Worm (Caenorhabditis elegans) whole organism, young adult: ENCODE data around the gene F56F11.4.

Experiments
- B0261.1 ChIP-seq: sonication (generic microtip); optimal IDR thresholded peaks from 2 replicates; lab custom pipeline; 2016; ENCODE audit warnings: mild to moderate bottlenecking, missing genetic modification characterization, moderate library complexity, missing compliant biosample characterization
- B0336.3 ChIP-seq: fragments of 200-800 bp; sonication (Bioruptor generic); IDR thresholded peaks from 2 replicates; pipeline ENCODE4 v1.3.6; 2022; ENCODE audit warnings: missing genetic modification characterization, missing compliant biosample characterization
- C17E4.6 ChIP-seq: fragments of 200-800 bp; sonication (Bioruptor generic); IDR thresholded peaks from 2 replicates; pipeline ENCODE4 v1.3.6; 2022; ENCODE audit warnings: missing genetic modification reagents, missing genetic modification characterization, missing compliant biosample characterization
- F22D6.2 ChIP-seq: sonication (generic microtip); optimal IDR thresholded peaks from 2 replicates; lab custom pipeline; 2016; ENCODE audit warnings: mild to moderate bottlenecking, missing genetic modification characterization, missing compliant biosample characterization
- F23B12.7 ChIP-seq: sonication (generic microtip); optimal IDR thresholded peaks from 2 replicates; lab custom pipeline; 2017; ENCODE audit warnings: missing genetic modification characterization, mild to moderate bottlenecking, missing compliant biosample characterization, antibody characterized with exemption, moderate library complexity; ENCODE audit not compliant: insufficient read depth
- F37B4.10 ChIP-seq: fragments of 200-800 bp; sonication (Bioruptor generic); IDR thresholded peaks from 2 replicates; pipeline ENCODE4 v1.3.6; 2022; ENCODE audit warnings: missing genetic modification characterization, missing compliant biosample characterization
- F57C9.4 ChIP-seq: sonication (generic microtip); optimal IDR thresholded peaks from 2 replicates; lab custom pipeline; 2017; ENCODE audit warnings: mild to moderate bottlenecking, missing genetic modification characterization, missing compliant biosample characterization
- K11D2.4 ChIP-seq: fragments of 200-800 bp; sonication (Bioruptor generic); IDR thresholded peaks from 2 replicates; pipeline ENCODE4 v1.3.6; 2022; ENCODE audit warnings: missing genetic modification reagents, missing genetic modification characterization, missing compliant biosample characterization
- Y79H2A.3 ChIP-seq: fragments of 200-800 bp; sonication (Bioruptor generic); conservative IDR thresholded peaks from 2 replicates; pipeline ENCODE4 v1.3.6; 2022; ENCODE audit warnings: missing genetic modification reagents, missing genetic modification characterization, missing compliant biosample characterization
- akir-1 ChIP-seq: fragments of 200-800 bp; sonication (Bioruptor generic); optimal IDR thresholded peaks from 2 replicates; lab custom pipeline; 2018; ENCODE audit warnings: mild to moderate bottlenecking, missing genetic modification characterization, moderate library complexity, missing compliant biosample characterization
- ama-1 ChIP-seq, 3 experiments: fragments of 150-350 bp in 1 of 3; sonication (generic microtip) in 2 of 3; optimal IDR thresholded peaks; 2 replicates each; lab custom pipeline; 2014 to 2018; ENCODE audit warnings: missing biosample characterization in 2 of 3, missing genetic modification characterization in 2 of 3, missing genetic modification reagents in 2 of 3
- atf-7 ChIP-seq: sonication (generic microtip); optimal IDR thresholded peaks from 2 replicates; lab custom pipeline; 2017; ENCODE audit warnings: mild to moderate bottlenecking, missing genetic modification characterization, missing compliant biosample characterization
- attf-3 ChIP-seq: fragments of 200-800 bp; sonication (Bioruptor generic); conservative IDR thresholded peaks from 2 replicates; pipeline ENCODE4 v1.3.6; 2022; ENCODE audit warnings: missing genetic modification reagents, missing genetic modification characterization, missing compliant biosample characterization
- cebp-1 ChIP-seq, 2 experiments: fragments of 200-800 bp in 1 of 2; sonication (Bioruptor generic) in 1 of 2; sonication (generic microtip) in 1 of 2; IDR thresholded peaks in 1 of 2; optimal IDR thresholded peaks in 1 of 2; 2 replicates each; pipeline versions ENCODE4 v1.3.6 to Lab custom; 2017 to 2022; ENCODE audit warnings: missing compliant biosample characterization in 2 of 2, missing genetic modification characterization in 2 of 2, mild to moderate bottlenecking in 1 of 2, missing genetic modification reagents in 1 of 2, moderate library complexity in 1 of 2
- ceh-100 ChIP-seq: fragments of 200-800 bp; sonication (Bioruptor generic); IDR thresholded peaks from 2 replicates; pipeline ENCODE4 v1.3.6; 2022; ENCODE audit warnings: missing genetic modification reagents, missing genetic modification characterization, missing compliant biosample characterization
- ceh-40 ChIP-seq: fragments of 200-800 bp; sonication (Bioruptor generic); IDR thresholded peaks from 2 replicates; pipeline ENCODE4 v1.3.6; 2022; ENCODE audit warnings: missing genetic modification characterization, missing compliant biosample characterization
- ceh-58 ChIP-seq: fragments of 200-800 bp; sonication (Bioruptor generic); IDR thresholded peaks from 2 replicates; pipeline ENCODE4 v1.3.6; 2022; ENCODE audit warnings: missing genetic modification characterization, missing compliant biosample characterization
- chd-7 ChIP-seq: sonication (generic microtip); optimal IDR thresholded peaks from 2 replicates; lab custom pipeline; 2016; ENCODE audit warnings: mild to moderate bottlenecking, missing genetic modification characterization, moderate library complexity, missing compliant biosample characterization
- dpl-1 ChIP-seq: fragments of 150-350 bp; optimal IDR thresholded peaks from 2 replicates; lab custom pipeline; 2014; ENCODE audit warnings: missing biosample characterization, missing genetic modification reagents, missing genetic modification characterization
- egl-18 ChIP-seq: fragments of 200-800 bp; sonication (Bioruptor generic); IDR thresholded peaks from 2 replicates; pipeline ENCODE4 v1.3.6; 2022; ENCODE audit warnings: missing genetic modification reagents, missing genetic modification characterization, missing compliant biosample characterization
- egl-44 ChIP-seq: fragments of 200-800 bp; sonication (Bioruptor generic); IDR thresholded peaks from 2 replicates; pipeline ENCODE4 v1.3.6; 2022; ENCODE audit warnings: missing genetic modification reagents, missing genetic modification characterization, missing compliant biosample characterization
- fkh-3 ChIP-seq: sonication (generic microtip); optimal IDR thresholded peaks from 2 replicates; lab custom pipeline; 2016; ENCODE audit warnings: mild to moderate bottlenecking, missing genetic modification characterization, missing compliant biosample characterization
- him-1 ChIP-seq: sonication (generic microtip); optimal IDR thresholded peaks from 2 replicates; lab custom pipeline; 2016; ENCODE audit warnings: missing genotype, missing genetic modification reagents, missing genetic modification characterization, missing compliant biosample characterization
- let-526 ChIP-seq: fragments of 200-800 bp; sonication (Bioruptor generic); IDR thresholded peaks from 2 replicates; pipeline ENCODE4 v1.3.6; 2022; ENCODE audit warnings: missing genetic modification reagents, missing genetic modification characterization, missing compliant biosample characterization
- let-607 ChIP-seq, 2 experiments: fragments of 200-800 bp in 1 of 2; sonication (Bioruptor generic) in 1 of 2; sonication (generic microtip) in 1 of 2; optimal IDR thresholded peaks; 2 replicates each; lab custom pipeline; 2016 to 2018; ENCODE audit warnings: mild to moderate bottlenecking in 2 of 2, missing compliant biosample characterization in 2 of 2, missing genetic modification characterization in 2 of 2, moderate library complexity in 2 of 2, missing genotype in 1 of 2
- lin-26 ChIP-seq: fragments of 200-800 bp; sonication (Bioruptor generic); IDR thresholded peaks from 2 replicates; pipeline ENCODE4 v1.3.6; 2022; ENCODE audit warnings: missing genetic modification reagents, missing genetic modification characterization, missing compliant biosample characterization
- lin-35 ChIP-seq, 3 experiments: fragments of 150-350 bp in 2 of 3; sonication (generic microtip) in 1 of 3; optimal IDR thresholded peaks; 2 replicates each; lab custom pipeline; 2014 to 2018; ENCODE audit warnings: missing biosample characterization in 3 of 3, missing genetic modification characterization in 3 of 3, missing genetic modification reagents in 3 of 3
- lir-1 ChIP-seq: fragments of 200-800 bp; sonication (Bioruptor generic); conservative IDR thresholded peaks from 2 replicates; pipeline ENCODE4 v1.3.6; 2022; ENCODE audit warnings: missing genetic modification reagents, missing genetic modification characterization, missing compliant biosample characterization
- madf-10 ChIP-seq: sonication (generic microtip); optimal IDR thresholded peaks from 2 replicates; lab custom pipeline; 2016; ENCODE audit warnings: mild to moderate bottlenecking, missing genetic modification characterization, missing compliant biosample characterization
- madf-3 ChIP-seq: fragments of 200-800 bp; sonication (Bioruptor generic); IDR thresholded peaks from 2 replicates; pipeline ENCODE4 v1.3.6; 2022; ENCODE audit warnings: missing genetic modification reagents, missing genetic modification characterization, missing compliant biosample characterization
- madf-6 ChIP-seq: fragments of 200-800 bp; sonication (Bioruptor generic); IDR thresholded peaks from 2 replicates; pipeline ENCODE4 v1.3.6; 2022; ENCODE audit warnings: missing genetic modification reagents, missing genetic modification characterization, missing compliant biosample characterization
- mel-28 ChIP-seq: sonication (generic microtip); optimal IDR thresholded peaks from 2 replicates; lab custom pipeline; 2016; ENCODE audit warnings: borderline replicate concordance, mild to moderate bottlenecking, missing genetic modification characterization, missing compliant biosample characterization
- mes-4 ChIP-seq: sonication (generic microtip); optimal IDR thresholded peaks from 2 replicates; lab custom pipeline; 2016; ENCODE audit warnings: missing genotype, missing genetic modification characterization, missing compliant biosample characterization
- nfya-1 ChIP-seq: sonication (generic microtip); optimal IDR thresholded peaks from 2 replicates; lab custom pipeline; 2017; ENCODE audit warnings: antibody characterized with exemption, missing compliant biosample characterization, missing genetic modification characterization, borderline replicate concordance; ENCODE audit not compliant: insufficient read depth
- nfya-2 ChIP-seq: fragments of 200-800 bp; sonication (Bioruptor generic); IDR thresholded peaks from 2 replicates; pipeline ENCODE4 v1.3.6; 2022; ENCODE audit warnings: missing genetic modification reagents, missing genetic modification characterization, missing compliant biosample characterization
- nhr-120 ChIP-seq: fragments of 200-800 bp; sonication (Bioruptor generic); IDR thresholded peaks from 2 replicates; pipeline ENCODE4 v1.3.6; 2022; ENCODE audit warnings: missing genetic modification characterization, missing compliant biosample characterization
- nhr-179 ChIP-seq: sonication (generic microtip); optimal IDR thresholded peaks from 2 replicates; lab custom pipeline; 2016; ENCODE audit warnings: mild to moderate bottlenecking, missing genetic modification characterization, missing compliant biosample characterization
- nhr-27 ChIP-seq: fragments of 200-800 bp; sonication (Bioruptor generic); optimal IDR thresholded peaks from 2 replicates; lab custom pipeline; 2018; ENCODE audit warnings: mild to moderate bottlenecking, missing genetic modification characterization, moderate library complexity, missing compliant biosample characterization
- nhr-80 ChIP-seq: sonication (generic microtip); optimal IDR thresholded peaks from 2 replicates; lab custom pipeline; 2016; ENCODE audit warnings: missing genetic modification characterization, missing compliant biosample characterization
- nhr-90 ChIP-seq: sonication (generic microtip); optimal IDR thresholded peaks from 2 replicates; lab custom pipeline; 2016; ENCODE audit warnings: missing genotype, mild to moderate bottlenecking, missing genetic modification characterization, missing compliant biosample characterization
- pha-4 ChIP-seq: fragments of 150-350 bp; sonication (generic microtip); optimal IDR thresholded peaks from 2 replicates; lab custom pipeline; 2014; ENCODE audit warnings: missing biosample characterization, missing genetic modification reagents, missing genetic modification characterization
- rec-8 ChIP-seq, 2 experiments: sonication (generic microtip); optimal IDR thresholded peaks; 2 replicates each; lab custom pipeline; 2016; ENCODE audit warnings: mild to moderate bottlenecking in 2 of 2, missing genetic modification characterization in 2 of 2, missing genetic modification reagents in 2 of 2, missing genotype in 2 of 2, missing biosample characterization in 1 of 2, missing compliant biosample characterization in 1 of 2, moderate library complexity in 1 of 2
- sea-2 ChIP-seq: fragments of 200-800 bp; sonication (Bioruptor generic); IDR thresholded peaks from 2 replicates; pipeline ENCODE4 v1.3.6; 2022; ENCODE audit warnings: missing genetic modification characterization, missing compliant biosample characterization
- somi-1 ChIP-seq: fragments of 200-800 bp; sonication (Bioruptor generic); optimal IDR thresholded peaks from 2 replicates; lab custom pipeline; 2018; ENCODE audit warnings: mild to moderate bottlenecking, missing genetic modification characterization, missing compliant biosample characterization
- tbp1 ChIP-seq: fragments of 200-800 bp; sonication (Bioruptor generic); optimal IDR thresholded peaks from 2 replicates; lab custom pipeline; 2018; ENCODE audit warnings: mild to moderate bottlenecking, missing genetic modification characterization, missing compliant biosample characterization
- unc-130 ChIP-seq: sonication (generic microtip); optimal IDR thresholded peaks from 2 replicates; lab custom pipeline; 2016; ENCODE audit warnings: missing genetic modification reagents, missing genetic modification characterization, missing compliant biosample characterization
- xnd-1 ChIP-seq: sonication (generic microtip); optimal IDR thresholded peaks from 2 replicates; lab custom pipeline; 2016; ENCODE audit warnings: missing genotype, missing genetic modification reagents, missing genetic modification characterization, missing compliant biosample characterization
- zfh-2 ChIP-seq: fragments of 200-800 bp; sonication (Bioruptor generic); conservative IDR thresholded peaks from 2 replicates; pipeline ENCODE4 v1.3.6; 2022; ENCODE audit warnings: missing genetic modification reagents, missing genetic modification characterization, missing compliant biosample characterization

F56F11.4 gene

ce11 chrIII:2858334-2858733 is 2.3 kb downstream of the F56F11.4 start (continued):
- TF ChIP-seq ceh-40 = no peak
- no peak for TF ChIP-seq mel-28 (tag; lab: Kevin White, UChicago)
- no peak for TF ChIP-seq nhr-179 (tag; lab: Kevin White, UChicago)
- no peak for TF ChIP-seq nhr-90 (tag; lab: Kevin White, UChicago)
- no peak for TF ChIP-seq attf-3 (GFP tag; lab: Robert Waterston, UW)
- TF ChIP-seq F57C9.4 (tag; lab: Kevin White, UChicago) = no peak
- TF ChIP-seq fkh-3 (tag; lab: Kevin White, UChicago) = no peak
- TF ChIP-seq pha-4 (tag; lab: Kevin White, UChicago) = no peak
- TF ChIP-seq nhr-80 = no peak
- TF ChIP-seq nfya-1 (tag; lab: Kevin White, UChicago) = no peak
- no peak for TF ChIP-seq madf-10 (tag; lab: Kevin White, UChicago)
- TF ChIP-seq B0336.3 = no peak
- no peak for TF ChIP-seq let-607 (tag; optimal IDR thresholded peaks at IDR 0.05; lab: Kevin White, UChicago)
- no peak for TF ChIP-seq rec-8 (tag; optimal IDR thresholded peaks at IDR 0.05; lab: Kevin White, UChicago)
- no peak for TF ChIP-seq madf-3 (GFP tag; lab: Robert Waterston, UW)
- TF ChIP-seq somi-1 (GFP tag; lab: Kevin White, UChicago) = no peak
- no peak for TF ChIP-seq egl-18
- no peak for TF ChIP-seq F23B12.7 (tag; lab: Kevin White, UChicago)
- TF ChIP-seq nhr-27 = no peak
- TF ChIP-seq unc-130 (GFP tag; lab: Kevin White, UChicago) = peak; percentile 33
- TF ChIP-seq ceh-100 (GFP tag; lab: Robert Waterston, UW) = no peak
- no peak for TF ChIP-seq Y79H2A.3 (GFP tag; lab: Robert Waterston, UW)
- TF ChIP-seq egl-44 (GFP tag; lab: Robert Waterston, UW) = no peak
- 0 out of 2 replicates have a peak, but pooled peaks have one; percentile 21 for TF ChIP-seq lir-1 (GFP tag; lab: Robert Waterston, UW)
- peak; percentile 80 for TF ChIP-seq dpl-1 (GFP tag; lab: Kevin White, UChicago)
- no peak for TF ChIP-seq atf-7 (tag; lab: Kevin White, UChicago)
- no peak for TF ChIP-seq ama-1 (optimal IDR thresholded peaks at IDR 0.05; lab: Kevin White, UChicago)
- TF ChIP-seq ama-1 (GFP tag; optimal IDR thresholded peaks at IDR 0.05; lab: Kevin White, UChicago) = no peak
- TF ChIP-seq F22D6.2 (tag; lab: Kevin White, UChicago) = no peak
- TF ChIP-seq lin-26 (GFP tag; lab: Robert Waterston, UW) = no peak
- TF ChIP-seq cebp-1 (GFP tag; IDR thresholded peaks at IDR 0.05; lab: Robert Waterston, UW) = no peak
- no peak for TF ChIP-seq cebp-1 (tag; optimal IDR thresholded peaks at IDR 0.05; lab: Kevin White, UChicago)
- no peak for TF ChIP-seq ceh-58
- TF ChIP-seq lin-35 (GFP tag; optimal IDR thresholded peaks at IDR 0.05; lab: Kevin White, UChicago) = no peak
- no peak for TF ChIP-seq zfh-2 (GFP tag; lab: Robert Waterston, UW)
- TF ChIP-seq nhr-120 = no peak
- TF ChIP-seq him-1 (tag; lab: Kevin White, UChicago) = peak; percentile 61
- TF ChIP-seq mes-4 (tag; lab: Kevin White, UChicago) = no peak
- TF ChIP-seq xnd-1 (tag; lab: Kevin White, UChicago) = peak; percentile 84
- TF ChIP-seq let-526 (GFP tag; lab: Robert Waterston, UW) = no peak
- TF ChIP-seq chd-7 (tag; lab: Kevin White, UChicago) = no peak
- no peak for TF ChIP-seq F37B4.10 (GFP tag; lab: Robert Waterston, UW)
- TF ChIP-seq B0261.1 = no peak
- TF ChIP-seq nfya-2 (GFP tag; lab: Robert Waterston, UW) = no peak
- TF ChIP-seq tbp1 (GFP tag; lab: Kevin White, UChicago) = peak; percentile 20
- no peak for TF ChIP-seq C17E4.6 (GFP tag; lab: Robert Waterston, UW)
- TF ChIP-seq madf-6 (GFP tag; lab: Robert Waterston, UW) = peak; percentile 95
- no peak for TF ChIP-seq K11D2.4 (GFP tag; lab: Robert Waterston, UW)
- no peak for TF ChIP-seq akir-1 (GFP tag; lab: Kevin White, UChicago)
- no peak for TF ChIP-seq sea-2 (GFP tag; lab: Robert Waterston, UW)
